Fruit fly (Drosophila melanogaster) whole organism, embryonic: Measurements from ENCODE around the gene CG14650.

Experiments
- CG10543 ChIP-seq: fragments of 200-800 bp; sonication (Bioruptor generic); optimal IDR thresholded peaks from 3 replicates; lab custom pipeline; 2017; ENCODE audit warnings: missing biosample characterization, mild to moderate bottlenecking, missing genetic modification characterization, moderate library complexity
- CG12769 ChIP-seq: fragments of 200-800 bp; sonication (Bioruptor generic); optimal IDR thresholded peaks from 2 replicates; lab custom pipeline; 2019; ENCODE audit warnings: missing biosample characterization, mild to moderate bottlenecking, missing genetic modification characterization, moderate library complexity
- CG12942 ChIP-seq: fragments of 200-800 bp; sonication (Bioruptor generic); optimal IDR thresholded peaks from 3 replicates; lab custom pipeline; 2016; ENCODE audit warnings: missing biosample characterization, missing genetic modification characterization
- CG15479 ChIP-seq: fragments of 200-800 bp; sonication (Bioruptor generic); optimal IDR thresholded peaks from 3 replicates; lab custom pipeline; 2019; ENCODE audit warnings: missing biosample characterization, mild to moderate bottlenecking, missing genetic modification characterization, moderate library complexity
- CG15696 ChIP-seq: fragments of 200-800 bp; sonication (Bioruptor generic); optimal IDR thresholded peaks from 2 replicates; lab custom pipeline; 2019; ENCODE audit warnings: missing biosample characterization, mild to moderate bottlenecking, missing genetic modification characterization, moderate library complexity
- CG17186 ChIP-seq: fragments of 200-800 bp; sonication (Bioruptor generic); optimal IDR thresholded peaks from 3 replicates; lab custom pipeline; 2017; ENCODE audit warnings: missing biosample characterization, missing genetic modification reagents, missing genetic modification characterization
- CG17802 ChIP-seq: fragments of 200-800 bp; sonication (Bioruptor generic); optimal IDR thresholded peaks from 2 replicates; lab custom pipeline; 2018; ENCODE audit warnings: missing biosample characterization, mild to moderate bottlenecking, missing genetic modification characterization, moderate library complexity
- CG1792 ChIP-seq: fragments of 200-800 bp; sonication (Bioruptor generic); optimal IDR thresholded peaks from 2 replicates; lab custom pipeline; 2016; ENCODE audit warnings: missing biosample characterization, missing genetic modification characterization
- CG2202 ChIP-seq: fragments of 200-800 bp; sonication (Bioruptor generic); optimal IDR thresholded peaks from 2 replicates; lab custom pipeline; 2018; ENCODE audit warnings: missing biosample characterization, mild to moderate bottlenecking, missing genetic modification characterization
- CG30403 ChIP-seq: fragments of 200-800 bp; sonication (Bioruptor generic); optimal IDR thresholded peaks from 3 replicates; lab custom pipeline; 2016; ENCODE audit warnings: missing biosample characterization, missing genetic modification characterization
- CG31224 ChIP-seq: fragments of 200-800 bp; sonication (Bioruptor generic); IDR thresholded peaks from 2 replicates; pipeline ENCODE4 v1.3.6; 2022; ENCODE audit warnings: missing biosample characterization, missing genetic modification characterization
- CG31365 ChIP-seq: fragments of 200-800 bp; sonication (Bioruptor generic); optimal IDR thresholded peaks from 2 replicates; lab custom pipeline; 2018; ENCODE audit warnings: missing biosample characterization, mild to moderate bottlenecking, missing genetic modification characterization
- CG34224 ChIP-seq: fragments of 200-800 bp; sonication (Bioruptor generic); IDR thresholded peaks from 3 replicates; pipeline ENCODE4 v1.3.6; 2022; ENCODE audit warnings: missing biosample characterization, missing genetic modification characterization; ENCODE audit not compliant: partially characterized antibody
- CG3838 ChIP-seq: fragments of 200-800 bp; sonication (Bioruptor generic); optimal IDR thresholded peaks from 3 replicates; lab custom pipeline; 2016; ENCODE audit warnings: missing biosample characterization, missing genetic modification characterization
- CG4282 ChIP-seq: fragments of 200-800 bp; sonication (Bioruptor generic); optimal IDR thresholded peaks from 2 replicates; lab custom pipeline; 2016; ENCODE audit warnings: missing biosample characterization, missing genetic modification characterization
- CG4404 ChIP-seq: fragments of 200-800 bp; sonication (Bioruptor generic); IDR thresholded peaks from 2 replicates; pipeline ENCODE4 v1.3.6; 2022; ENCODE audit warnings: missing biosample characterization, missing genetic modification characterization
- CG4707 ChIP-seq: fragments of 200-800 bp; sonication (Bioruptor generic); optimal IDR thresholded peaks from 2 replicates; lab custom pipeline; 2018; ENCODE audit warnings: missing biosample characterization, mild to moderate bottlenecking, missing genetic modification characterization, moderate library complexity
- CG5245 ChIP-seq: fragments of 200-800 bp; sonication (Bioruptor generic); optimal IDR thresholded peaks from 3 replicates; lab custom pipeline; 2016; ENCODE audit warnings: missing biosample characterization, missing genetic modification characterization
- CG6683 ChIP-seq: fragments of 200-800 bp; sonication (Bioruptor generic); optimal IDR thresholded peaks from 2 replicates; lab custom pipeline; 2017; ENCODE audit warnings: missing biosample characterization, mild to moderate bottlenecking, missing genetic modification characterization, missing genetic modification reagents
- CG9215 ChIP-seq: fragments of 200-800 bp; sonication (Bioruptor generic); IDR thresholded peaks from 2 replicates; pipeline ENCODE4 v1.3.6; 2022; ENCODE audit warnings: missing biosample characterization, missing genetic modification characterization
- CG9727 ChIP-seq: fragments of 200-800 bp; sonication (Bioruptor generic); optimal IDR thresholded peaks from 3 replicates; lab custom pipeline; 2017; ENCODE audit warnings: missing biosample characterization, mild to moderate bottlenecking, missing genetic modification characterization
- Dek ChIP-seq: fragments of 200-800 bp; sonication (Bioruptor generic); optimal IDR thresholded peaks from 3 replicates; lab custom pipeline; 2019; ENCODE audit warnings: missing biosample characterization, mild to moderate bottlenecking, missing genetic modification characterization, moderate library complexity
- Doc2 ChIP-seq: fragments of 200-800 bp; sonication (Bioruptor generic); IDR thresholded peaks from 2 replicates; pipeline ENCODE4 v1.3.6; 2022; ENCODE audit warnings: missing biosample characterization, missing genetic modification characterization
- Ets97D ChIP-seq: fragments of 200-800 bp; sonication (Bioruptor generic); optimal IDR thresholded peaks from 3 replicates; lab custom pipeline; 2016; ENCODE audit warnings: missing biosample characterization, missing genetic modification characterization
- Fer1 ChIP-seq: fragments of 200-800 bp; sonication (Bioruptor generic); optimal IDR thresholded peaks from 2 replicates; lab custom pipeline; 2017; ENCODE audit warnings: missing biosample characterization, mild to moderate bottlenecking, missing genetic modification characterization
- Gsc ChIP-seq: fragments of 200-800 bp; sonication (Bioruptor generic); IDR thresholded peaks from 2 replicates; pipeline ENCODE4 v1.3.6; 2022; ENCODE audit warnings: missing biosample characterization, missing genetic modification characterization
- Gug ChIP-seq: fragments of 200-800 bp; sonication (Bioruptor generic); IDR thresholded peaks from 4 replicates; pipeline ENCODE4 v1.3.6; 2022; ENCODE audit warnings: missing biosample characterization, missing genetic modification characterization
- H15 ChIP-seq: fragments of 200-800 bp; sonication (Bioruptor generic); IDR thresholded peaks from 3 replicates; pipeline ENCODE4 v1.3.6; 2022; ENCODE audit warnings: missing biosample characterization, missing genetic modification characterization
- HHEX ChIP-seq: fragments of 200-800 bp; sonication (Bioruptor generic); optimal IDR thresholded peaks from 3 replicates; lab custom pipeline; 2017; ENCODE audit warnings: missing biosample characterization, mild to moderate bottlenecking, missing genetic modification characterization, missing genetic modification reagents
- Mes4 ChIP-seq: fragments of 200-800 bp; sonication (Bioruptor generic); optimal IDR thresholded peaks from 2 replicates; lab custom pipeline; 2016; ENCODE audit warnings: missing biosample characterization, missing genetic modification characterization
- Neu2 ChIP-seq: fragments of 200-800 bp; sonication (Bioruptor generic); optimal IDR thresholded peaks from 3 replicates; lab custom pipeline; 2016; ENCODE audit warnings: missing biosample characterization, missing genetic modification characterization, borderline replicate concordance
- Nf-YB ChIP-seq: fragments of 200-800 bp; sonication (Bioruptor generic); optimal IDR thresholded peaks from 3 replicates; lab custom pipeline; 2019; ENCODE audit warnings: missing biosample characterization, mild to moderate bottlenecking, missing genetic modification characterization, moderate library complexity
- Sry-β ChIP-seq: fragments of 200-800 bp; sonication (Bioruptor generic); optimal IDR thresholded peaks from 2 replicates; lab custom pipeline; 2018; ENCODE audit warnings: missing biosample characterization, mild to moderate bottlenecking, missing genetic modification characterization, moderate library complexity
- cas ChIP-seq: fragments of 200-800 bp; sonication (Bioruptor generic); IDR thresholded peaks from 2 replicates; pipeline ENCODE4 v1.3.6; 2022; ENCODE audit warnings: missing biosample characterization, missing genetic modification characterization
- cato ChIP-seq: fragments of 200-800 bp; sonication (Bioruptor generic); optimal IDR thresholded peaks from 2 replicates; lab custom pipeline; 2016; ENCODE audit warnings: missing biosample characterization, missing genetic modification characterization, borderline replicate concordance
- corto ChIP-seq: fragments of 200-800 bp; sonication (Bioruptor generic); optimal IDR thresholded peaks from 2 replicates; lab custom pipeline; 2016; ENCODE audit warnings: missing biosample characterization, mild to moderate bottlenecking, missing genetic modification characterization, moderate library complexity
- dmrt11E ChIP-seq: fragments of 200-800 bp; sonication (Bioruptor generic); optimal IDR thresholded peaks from 3 replicates; lab custom pipeline; 2018; ENCODE audit warnings: missing biosample characterization, mild to moderate bottlenecking, missing genetic modification characterization, moderate library complexity
- dpn ChIP-seq, 2 experiments: fragments of 200-800 bp; sonication (Bioruptor generic); optimal IDR thresholded peaks; 3 replicates each; lab custom pipeline; 2016; ENCODE audit warnings: missing biosample characterization in 2 of 2, missing genetic modification characterization in 2 of 2
- emc ChIP-seq: fragments of 200-800 bp; sonication (Bioruptor generic); optimal IDR thresholded peaks from 2 replicates; lab custom pipeline; 2016; ENCODE audit warnings: missing biosample characterization, missing genetic modification characterization
- insv ChIP-seq, 2 experiments: fragments of 200-800 bp; sonication (Bioruptor generic); optimal IDR thresholded peaks; 3 replicates each; lab custom pipeline; 2016 to 2018; ENCODE audit warnings: missing biosample characterization in 2 of 2, missing genetic modification characterization in 2 of 2
- jing ChIP-seq: fragments of 200-800 bp; sonication (Bioruptor generic); optimal IDR thresholded peaks from 2 replicates; lab custom pipeline; 2018; ENCODE audit warnings: missing biosample characterization, mild to moderate bottlenecking, missing genetic modification characterization
- luna ChIP-seq: fragments of 200-800 bp; sonication (Bioruptor generic); optimal IDR thresholded peaks from 2 replicates; lab custom pipeline; 2016; ENCODE audit warnings: missing biosample characterization, missing genetic modification characterization
- mld ChIP-seq: fragments of 200-800 bp; sonication (Bioruptor generic); IDR thresholded peaks from 3 replicates; pipeline ENCODE4 v1.3.6; 2022; ENCODE audit warnings: missing biosample characterization, missing genetic modification characterization; ENCODE audit not compliant: partially characterized antibody
- p53 ChIP-seq: fragments of 200-800 bp; sonication (Bioruptor generic); optimal IDR thresholded peaks from 2 replicates; lab custom pipeline; 2016; ENCODE audit warnings: missing biosample characterization, missing genetic modification characterization
- row ChIP-seq: fragments of 200-800 bp; sonication (Bioruptor generic); IDR thresholded peaks from 3 replicates; pipeline ENCODE4 v1.3.6; 2022; ENCODE audit warnings: missing biosample characterization, missing genetic modification characterization
- sima ChIP-seq: fragments of 200-800 bp; sonication (Bioruptor generic); optimal IDR thresholded peaks from 2 replicates; lab custom pipeline; 2016; ENCODE audit warnings: missing biosample characterization, missing genetic modification characterization
- sug ChIP-seq: fragments of 200-800 bp; optimal IDR thresholded peaks from 2 replicates; lab custom pipeline; 2019; ENCODE audit warnings: missing biosample characterization, mild to moderate bottlenecking, missing genetic modification characterization, moderate library complexity
- ttk ChIP-seq: fragments of 200-800 bp; sonication (Bioruptor generic); IDR thresholded peaks from 2 replicates; pipeline ENCODE4 v2.1.2; 2022; ENCODE audit warnings: missing biosample characterization, missing genetic modification characterization
- twi ChIP-seq: fragments of 200-800 bp; optimal IDR thresholded peaks from 2 replicates; lab custom pipeline; 2019; ENCODE audit warnings: missing biosample characterization, mild to moderate bottlenecking, missing genetic modification characterization, moderate library complexity

CG14650 gene

DNA sequence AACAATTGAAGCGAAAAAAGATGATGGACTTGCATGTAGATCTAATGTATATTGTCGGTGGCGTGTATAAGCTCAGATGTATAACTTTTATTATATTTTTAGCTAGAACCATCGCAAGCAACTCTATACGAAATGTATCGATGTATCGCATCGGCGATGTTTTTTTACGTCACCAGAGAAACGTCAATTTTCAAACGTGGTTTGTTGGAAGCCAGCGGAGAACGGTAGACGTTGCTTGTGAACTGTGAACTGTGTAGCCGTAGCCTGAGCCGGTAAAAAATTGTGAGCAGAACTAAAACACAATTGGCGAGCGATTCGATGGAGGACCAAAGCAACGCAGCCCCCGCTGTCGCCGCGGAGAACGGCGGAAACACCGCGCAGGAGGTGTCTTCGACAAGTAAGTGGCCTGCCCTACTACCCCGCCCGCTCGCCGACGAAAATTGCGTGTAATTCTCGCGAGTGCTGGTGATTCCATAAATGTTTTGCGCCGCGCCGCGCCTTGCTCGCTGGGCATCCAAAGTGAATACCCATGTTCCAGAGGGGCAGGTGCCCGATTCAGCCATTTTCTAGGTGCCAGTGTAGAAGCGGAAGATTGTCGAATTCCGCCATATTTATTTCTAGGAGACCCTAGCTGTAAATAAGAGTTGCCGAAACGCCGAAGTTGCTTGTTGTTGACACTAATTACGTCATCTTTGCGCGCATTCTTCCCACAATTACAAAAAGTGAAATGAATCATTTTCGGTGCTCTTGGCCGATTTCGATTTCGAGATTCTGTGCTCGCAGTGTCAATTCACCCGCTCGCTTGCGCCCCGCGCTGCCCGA is 34.1 kb upstream of the CG14650 start, which contains the start of gene lost (continued):
- TF ChIP-seq Doc2 (GFP tag; lab: Robert Waterston, UW): no peak
- TF ChIP-seq twi (tag; lab: Kevin White, UChicago): no peak
- TF ChIP-seq luna (GFP tag; lab: Kevin White, UChicago): no peak
- TF ChIP-seq emc: no peak
- TF ChIP-seq mld (GFP tag; lab: Robert Waterston, UW): peak; percentile 98
- TF ChIP-seq Sry-β (GFP tag; lab: Kevin White, UChicago): peak; percentile 84
- TF ChIP-seq ttk: peak; percentile 25; the same call in 1 of the 2 replicates
- no peak for TF ChIP-seq CG4282 (GFP tag; lab: Kevin White, UChicago)
- TF ChIP-seq Neu2 (GFP tag; lab: Kevin White, UChicago): no peak
- TF ChIP-seq cato (GFP tag; lab: Kevin White, UChicago): no peak
- TF ChIP-seq CG17802 (tag; lab: Kevin White, UChicago): peak; percentile 82
- TF ChIP-seq CG1792 (GFP tag; lab: Kevin White, UChicago): no peak
- TF ChIP-seq Ets97D (GFP tag; lab: Kevin White, UChicago): peak; percentile 94
- TF ChIP-seq CG4707 (GFP tag; lab: Kevin White, UChicago): no peak
- TF ChIP-seq Nf-YB (GFP tag; lab: Kevin White, UChicago): peak; percentile 8
- TF ChIP-seq CG31224: no peak; the same call in 1 of the 2 replicates
- TF ChIP-seq CG4404 (GFP tag; lab: Robert Waterston, UW): no peak
- no peak for TF ChIP-seq H15 (GFP tag; lab: Robert Waterston, UW)
- TF ChIP-seq Fer1: peak; percentile 34
- no peak for TF ChIP-seq dmrt11E (tag; lab: Kevin White, UChicago)
- TF ChIP-seq HHEX: no peak
- no peak for TF ChIP-seq CG31365 (tag; lab: Kevin White, UChicago)
- TF ChIP-seq CG12769: no peak
- no peak for TF ChIP-seq CG9215 (GFP tag; lab: Robert Waterston, UW)
- TF ChIP-seq CG15479 (GFP tag; lab: Kevin White, UChicago): peak; percentile 4
- no peak for TF ChIP-seq jing (GFP tag; lab: Kevin White, UChicago)
- TF ChIP-seq CG15696: no peak
- peak in 1 of 2 experiments; percentile 25 for TF ChIP-seq dpn (GFP tag; optimal IDR thresholded peaks at IDR 0.05; lab: Kevin White, UChicago)
- TF ChIP-seq p53: no peak
- no peak for TF ChIP-seq CG5245 (GFP tag; lab: Kevin White, UChicago)
- TF ChIP-seq CG6683 (GFP tag; lab: Kevin White, UChicago): no peak
- TF ChIP-seq cas: no peak
- TF ChIP-seq CG12942 (GFP tag; lab: Kevin White, UChicago): no peak
- TF ChIP-seq insv (GFP tag; optimal IDR thresholded peaks at IDR 0.05; lab: Kevin White, UChicago): no peak
- TF ChIP-seq CG3838: no peak
- TF ChIP-seq Dek: peak; percentile 34
- TF ChIP-seq sima: no peak
- no peak for TF ChIP-seq CG2202 (tag; lab: Kevin White, UChicago)
- TF ChIP-seq Mes4 (GFP tag; lab: Kevin White, UChicago): no peak
- peak; percentile 98 for TF ChIP-seq CG34224 (GFP tag; lab: Robert Waterston, UW)
- no peak for TF ChIP-seq CG30403
- TF ChIP-seq sug (tag; lab: Kevin White, UChicago): peak; percentile 53
- no peak for TF ChIP-seq corto (GFP tag; lab: Kevin White, UChicago)
- TF ChIP-seq CG9727 (GFP tag; lab: Kevin White, UChicago): peak; percentile 33
- peak; percentile 10 for TF ChIP-seq CG10543 (GFP tag; lab: Kevin White, UChicago)
- TF ChIP-seq Gsc: no peak
- TF ChIP-seq CG17186 (GFP tag; lab: Kevin White, UChicago): peak; percentile 55
- peak; percentile 15; the same call in 2 of the 4 replicates for TF ChIP-seq Gug (GFP tag; lab: Robert Waterston, UW)
- TF ChIP-seq row (GFP tag; lab: Robert Waterston, UW): peak; percentile 80
